Fruit fly (Drosophila melanogaster) whole organism, embryonic: Measurements from ENCODE around the gene CG5262.

Source experiments
- CG10274 ChIP-seq: fragments of 200-800 bp; sonication (Bioruptor generic); optimal IDR thresholded peaks from 3 replicates; lab custom pipeline; 2017; ENCODE audit warnings: missing biosample characterization, mild to moderate bottlenecking, missing genetic modification characterization
- CG13894 ChIP-seq: fragments of 200-800 bp; sonication (Bioruptor generic); optimal IDR thresholded peaks from 3 replicates; lab custom pipeline; 2018; ENCODE audit warnings: missing biosample characterization, mild to moderate bottlenecking, missing genetic modification characterization, moderate library complexity
- CG16813 ChIP-seq: fragments of 200-800 bp; sonication (Bioruptor generic); IDR thresholded peaks from 3 replicates; pipeline ENCODE4 v1.3.6; 2022; ENCODE audit warnings: missing biosample characterization, missing genetic modification characterization; ENCODE audit not compliant: partially characterized antibody
- CG16863 ChIP-seq: fragments of 200-800 bp; sonication (Bioruptor generic); optimal IDR thresholded peaks from 3 replicates; lab custom pipeline; 2016; ENCODE audit warnings: missing biosample characterization, missing genetic modification characterization
- CG17802 ChIP-seq: fragments of 200-800 bp; sonication (Bioruptor generic); optimal IDR thresholded peaks from 2 replicates; lab custom pipeline; 2018; ENCODE audit warnings: missing biosample characterization, mild to moderate bottlenecking, missing genetic modification characterization, moderate library complexity
- CG2116 ChIP-seq: fragments of 200-800 bp; sonication (Bioruptor generic); optimal IDR thresholded peaks from 3 replicates; lab custom pipeline; 2018; ENCODE audit warnings: missing biosample characterization, mild to moderate bottlenecking, missing genetic modification characterization
- CG33213 ChIP-seq: fragments of 200-800 bp; sonication (Bioruptor generic); optimal IDR thresholded peaks from 3 replicates; lab custom pipeline; 2016; ENCODE audit warnings: missing biosample characterization, missing genetic modification characterization
- CG33557 ChIP-seq: fragments of 200-800 bp; sonication (Bioruptor generic); optimal IDR thresholded peaks from 2 replicates; lab custom pipeline; 2019; ENCODE audit warnings: missing biosample characterization, mild to moderate bottlenecking, missing genetic modification characterization, moderate library complexity
- CG3726 ChIP-seq: fragments of 200-800 bp; sonication (Bioruptor generic); IDR thresholded peaks from 3 replicates; pipeline ENCODE4, ENCODE4 v1.3.6; 2022; ENCODE audit warnings: missing biosample characterization, missing genetic modification characterization
- CG3995 ChIP-seq: fragments of 200-800 bp; sonication (Bioruptor generic); optimal IDR thresholded peaks from 3 replicates; lab custom pipeline; 2016; ENCODE audit warnings: missing biosample characterization, missing genetic modification characterization
- CG7556 ChIP-seq: fragments of 200-800 bp; sonication (Bioruptor generic); optimal IDR thresholded peaks from 2 replicates; lab custom pipeline; 2017; ENCODE audit warnings: missing biosample characterization, mild to moderate bottlenecking, missing genetic modification characterization
- CG7839 ChIP-seq: fragments of 200-800 bp; sonication (Bioruptor generic); optimal IDR thresholded peaks from 3 replicates; lab custom pipeline; 2018; ENCODE audit warnings: missing biosample characterization, mild to moderate bottlenecking, missing genetic modification characterization, moderate library complexity
- CG7928 ChIP-seq: fragments of 200-800 bp; sonication (Bioruptor generic); optimal IDR thresholded peaks from 2 replicates; lab custom pipeline; 2017; ENCODE audit warnings: missing biosample characterization, mild to moderate bottlenecking, missing genetic modification characterization
- CG8924 ChIP-seq: fragments of 200-800 bp; optimal IDR thresholded peaks from 3 replicates; lab custom pipeline; 2019; ENCODE audit warnings: missing biosample characterization, mild to moderate bottlenecking, missing genetic modification characterization, moderate library complexity
- CG9797 ChIP-seq: fragments of 200-800 bp; sonication (Bioruptor generic); optimal IDR thresholded peaks from 3 replicates; lab custom pipeline; 2018; ENCODE audit warnings: missing biosample characterization, mild to moderate bottlenecking, missing genetic modification characterization
- CG9876 ChIP-seq: fragments of 200-800 bp; sonication (Bioruptor generic); optimal IDR thresholded peaks from 2 replicates; lab custom pipeline; 2016; ENCODE audit warnings: missing biosample characterization, missing genetic modification characterization
- Camta ChIP-seq: fragments of 200-800 bp; sonication (Bioruptor generic); optimal IDR thresholded peaks from 2 replicates; lab custom pipeline; 2016; ENCODE audit warnings: missing biosample characterization, missing genetic modification characterization
- D ChIP-seq, 2 experiments: fragments of 200-800 bp in 1 of 2; fragments of >200 bp in 1 of 2; sonication (Bioruptor generic) in 1 of 2; optimal IDR thresholded peaks; 2 replicates in 1 of 2; 3 replicates in 1 of 2; lab custom pipeline; 2017; ENCODE audit warnings: mild to moderate bottlenecking in 1 of 2, missing biosample characterization in 1 of 2, missing genetic modification characterization in 1 of 2, missing genetic modification reagents in 1 of 2
- Fer3 ChIP-seq: fragments of 200-800 bp; sonication (Bioruptor generic); optimal IDR thresholded peaks from 2 replicates; lab custom pipeline; 2018; ENCODE audit warnings: missing biosample characterization, mild to moderate bottlenecking, missing genetic modification characterization, moderate library complexity
- HLH3B ChIP-seq: fragments of 200-800 bp; sonication (Bioruptor generic); IDR thresholded peaks from 2 replicates; pipeline ENCODE4 v1.3.6; 2022; ENCODE audit warnings: missing biosample characterization, missing genetic modification characterization
- HLH54F ChIP-seq: fragments of 200-800 bp; sonication (Bioruptor generic); optimal IDR thresholded peaks from 3 replicates; lab custom pipeline; 2016; ENCODE audit warnings: missing biosample characterization, missing genetic modification characterization
- MBD-R2 ChIP-seq: fragments of 200-800 bp; sonication (Bioruptor generic); IDR thresholded peaks from 2 replicates; pipeline ENCODE4 v1.3.6; 2022; ENCODE audit warnings: missing biosample characterization, missing genetic modification characterization
- Mad ChIP-seq: fragments of 200-800 bp; sonication (Bioruptor generic); optimal IDR thresholded peaks from 2 replicates; lab custom pipeline; 2016; ENCODE audit warnings: missing biosample characterization, missing genetic modification characterization
- NC2β ChIP-seq: fragments of 200-800 bp; sonication (Bioruptor generic); optimal IDR thresholded peaks from 2 replicates; lab custom pipeline; 2016; ENCODE audit warnings: missing biosample characterization, missing genetic modification characterization
- NFAT ChIP-seq: fragments of 200-800 bp; sonication (Bioruptor generic); IDR thresholded peaks from 2 replicates; pipeline ENCODE4 v1.3.6; 2022; ENCODE audit warnings: missing biosample characterization, missing genetic modification characterization
- Oaz ChIP-seq: fragments of 200-800 bp; sonication (Bioruptor generic); IDR thresholded peaks from 2 replicates; pipeline ENCODE4 v1.3.6; 2022; ENCODE audit warnings: missing biosample characterization, missing genetic modification characterization
- Ravus ChIP-seq: fragments of 200-800 bp; sonication (Bioruptor generic); IDR thresholded peaks from 2 replicates; pipeline ENCODE4 v1.3.6; 2022; ENCODE audit warnings: missing biosample characterization, missing genetic modification characterization
- Six4 ChIP-seq: fragments of 200-800 bp; sonication (Bioruptor generic); optimal IDR thresholded peaks from 2 replicates; lab custom pipeline; 2016; ENCODE audit warnings: missing biosample characterization, missing genetic modification characterization
- Ssrp ChIP-seq: fragments of 200-800 bp; sonication (Bioruptor generic); optimal IDR thresholded peaks from 2 replicates; lab custom pipeline; 2018; ENCODE audit warnings: missing biosample characterization, mild to moderate bottlenecking, missing genetic modification characterization, moderate library complexity
- YL-1 ChIP-seq: fragments of 200-800 bp; sonication (Bioruptor generic); optimal IDR thresholded peaks from 3 replicates; lab custom pipeline; 2017; ENCODE audit warnings: missing biosample characterization, mild to moderate bottlenecking, missing genetic modification characterization
- ab ChIP-seq: fragments of 200-800 bp; sonication (Bioruptor generic); optimal IDR thresholded peaks from 2 replicates; lab custom pipeline; 2016; ENCODE audit warnings: missing biosample characterization, missing genetic modification characterization
- corto ChIP-seq: fragments of 200-800 bp; sonication (Bioruptor generic); optimal IDR thresholded peaks from 2 replicates; lab custom pipeline; 2016; ENCODE audit warnings: missing biosample characterization, mild to moderate bottlenecking, missing genetic modification characterization, moderate library complexity
- disco-r ChIP-seq: fragments of 200-800 bp; sonication (Bioruptor generic); optimal IDR thresholded peaks from 2 replicates; lab custom pipeline; 2016; ENCODE audit warnings: missing biosample characterization, missing genetic modification characterization
- en ChIP-seq: fragments of 200-800 bp; sonication (Bioruptor generic); optimal IDR thresholded peaks from 2 replicates; lab custom pipeline; 2016; ENCODE audit warnings: missing biosample characterization, missing genetic modification characterization
- fd3F ChIP-seq: fragments of 200-800 bp; sonication (Bioruptor generic); optimal IDR thresholded peaks from 2 replicates; lab custom pipeline; 2018; ENCODE audit warnings: missing biosample characterization, mild to moderate bottlenecking, missing genetic modification characterization, moderate library complexity
- grn ChIP-seq: fragments of 200-800 bp; sonication (Bioruptor generic); optimal IDR thresholded peaks from 3 replicates; lab custom pipeline; 2017; ENCODE audit warnings: missing biosample characterization, missing genetic modification characterization
- gsb ChIP-seq: fragments of 200-800 bp; sonication (Bioruptor generic); IDR thresholded peaks from 2 replicates; pipeline ENCODE4 v1.3.6; 2022; ENCODE audit warnings: missing biosample characterization, missing genetic modification characterization
- her ChIP-seq: fragments of 200-800 bp; sonication (Bioruptor generic); optimal IDR thresholded peaks from 2 replicates; lab custom pipeline; 2016; ENCODE audit warnings: missing biosample characterization, missing genetic modification characterization
- insv ChIP-seq, 2 experiments: fragments of 200-800 bp; sonication (Bioruptor generic); optimal IDR thresholded peaks; 3 replicates each; lab custom pipeline; 2016 to 2018; ENCODE audit warnings: missing biosample characterization in 2 of 2, missing genetic modification characterization in 2 of 2
- inv ChIP-seq: fragments of 200-800 bp; sonication (Bioruptor generic); IDR thresholded peaks from 2 replicates; pipeline ENCODE4 v1.3.6; 2022; ENCODE audit warnings: missing biosample characterization, missing genetic modification characterization; ENCODE audit not compliant: partially characterized antibody
- luna ChIP-seq: fragments of 200-800 bp; sonication (Bioruptor generic); optimal IDR thresholded peaks from 2 replicates; lab custom pipeline; 2016; ENCODE audit warnings: missing biosample characterization, missing genetic modification characterization
- mld ChIP-seq: fragments of 200-800 bp; sonication (Bioruptor generic); IDR thresholded peaks from 3 replicates; pipeline ENCODE4 v1.3.6; 2022; ENCODE audit warnings: missing biosample characterization, missing genetic modification characterization; ENCODE audit not compliant: partially characterized antibody
- p53 ChIP-seq: fragments of 200-800 bp; sonication (Bioruptor generic); optimal IDR thresholded peaks from 2 replicates; lab custom pipeline; 2016; ENCODE audit warnings: missing biosample characterization, missing genetic modification characterization
- scrt ChIP-seq: fragments of 200-800 bp; sonication (Bioruptor generic); optimal IDR thresholded peaks from 2 replicates; lab custom pipeline; 2018; ENCODE audit warnings: missing biosample characterization, mild to moderate bottlenecking, missing genetic modification characterization, moderate library complexity
- slbo ChIP-seq: fragments of 200-800 bp; sonication (Bioruptor generic); IDR thresholded peaks from 2 replicates; pipeline ENCODE4 v1.3.6; 2022; ENCODE audit warnings: missing biosample characterization, missing genetic modification characterization
- sqz ChIP-seq: fragments of 200-800 bp; sonication (Bioruptor generic); optimal IDR thresholded peaks from 3 replicates; lab custom pipeline; 2018; ENCODE audit warnings: missing biosample characterization, mild to moderate bottlenecking, missing genetic modification characterization
- tup ChIP-seq: fragments of 200-800 bp; sonication (Bioruptor generic); optimal IDR thresholded peaks from 2 replicates; lab custom pipeline; 2016; ENCODE audit warnings: missing biosample characterization, mild to moderate bottlenecking, missing genetic modification characterization, moderate library complexity

CG5262 gene

dm6 chr3L:20398243-20399222, 31.7 kb downstream of the CG5262 start (continued):
- TF ChIP-seq NFAT (GFP tag; lab: Robert Waterston, UW) (peak; percentile 57; the same call in 1 of the 2 replicates), slbo (GFP tag; lab: Robert Waterston, UW) (peak; percentile 78), CG3995 (GFP tag; lab: Kevin White, UChicago) (peak; percentile 22), CG33557 (GFP tag; lab: Kevin White, UChicago) (peak; percentile 67), CG7556 (GFP tag; lab: Kevin White, UChicago) (peak; percentile 92), HLH3B (peak; percentile 72), en (GFP tag; lab: Kevin White, UChicago) (peak; percentile 2), her (GFP tag; lab: Kevin White, UChicago) (peak; percentile 48), grn (peak; percentile 54), luna (GFP tag; lab: Kevin White, UChicago) (no peak), CG7928 (GFP tag; lab: Kevin White, UChicago) (peak; percentile 51), CG16863 (GFP tag; lab: Kevin White, UChicago) (peak; percentile 72), Camta (peak; percentile 60), corto (GFP tag; lab: Kevin White, UChicago) (peak; percentile 71), scrt (GFP tag; lab: Kevin White, UChicago) (peak; percentile 86), p53 (GFP tag; lab: Kevin White, UChicago) (peak; percentile 10), CG17802 (tag; lab: Kevin White, UChicago) (peak; percentile 56), Mad (GFP tag; lab: Kevin White, UChicago) (peak; percentile 82), MBD-R2 (GFP tag; lab: Robert Waterston, UW) (peak; percentile 9; the same call in 1 of the 2 replicates), Ravus (GFP tag; lab: Robert Waterston, UW) (peak; percentile 44), YL-1 (GFP tag; lab: Kevin White, UChicago) (peak; percentile 31), CG16813 (GFP tag; lab: Robert Waterston, UW) (no peak), D (optimal IDR thresholded peaks at IDR 0.05; lab: Kevin White, UChicago) (no peak), D (GFP tag; optimal IDR thresholded peaks at IDR 0.05; lab: Kevin White, UChicago) (peak; percentile 77), CG9876 (GFP tag; lab: Kevin White, UChicago) (peak; percentile 6), tup (GFP tag; lab: Kevin White, UChicago) (peak; percentile 32), Ssrp (tag; lab: Kevin White, UChicago) (peak; percentile 86), HLH54F (GFP tag; lab: Kevin White, UChicago) (peak; percentile 65), CG3726 (GFP tag; lab: Robert Waterston, UW) (no peak), disco-r (GFP tag; lab: Kevin White, UChicago) (peak; percentile 72), CG2116 (GFP tag; lab: Kevin White, UChicago) (peak; percentile 39), inv (GFP tag; lab: Robert Waterston, UW) (no peak), insv (GFP tag; optimal IDR thresholded peaks at IDR 0.05; lab: Kevin White, UChicago) (peak in 1 of 2 experiments; percentile 12), Fer3 (peak; percentile 83), CG13894 (tag; lab: Kevin White, UChicago) (peak; percentile 67), fd3F (peak; percentile 86), NC2β (GFP tag; lab: Kevin White, UChicago) (peak; percentile 50), CG7839 (tag; lab: Kevin White, UChicago) (peak; percentile 91), CG10274 (GFP tag; lab: Kevin White, UChicago) (peak; percentile 51), Six4 (peak; percentile 69), Oaz (GFP tag; lab: Robert Waterston, UW) (peak; percentile 59), gsb (GFP tag; lab: Robert Waterston, UW) (peak; percentile 73), CG9797 (peak; percentile 13), CG8924 (peak; percentile 92), ab (GFP tag; lab: Kevin White, UChicago) (peak; percentile 62), mld (GFP tag; lab: Robert Waterston, UW) (no peak), sqz (GFP tag; lab: Kevin White, UChicago) (peak; percentile 76), CG33213 (peak; percentile 47)
